Worm (Caenorhabditis elegans): ENCODE measurements around the gene nhr-257.

ce11 chrII:3806964-3807363 is 45.8 kb upstream of the nhr-257 start, which contains the start of gene F54D10.4:
- TF ChIP-seq snpc-4 (tag; optimal IDR thresholded peaks at IDR 0.05) (no peak), pha-4 (tag; optimal IDR thresholded peaks at IDR 0.05) (no peak), nhr-76 (tag; optimal IDR thresholded peaks at IDR 0.05) (no peak), blmp-1 (tag; optimal IDR thresholded peaks at IDR 0.05) (no peak), bed-3 (GFP tag; optimal IDR thresholded peaks at IDR 0.05) (no peak), nhr-237 (tag; optimal IDR thresholded peaks at IDR 0.05) (no peak), drap-1 (GFP tag; optimal IDR thresholded peaks at IDR 0.05) (no peak), nhr-2 (tag; optimal IDR thresholded peaks at IDR 0.05) (no peak), zip-8 (tag; optimal IDR thresholded peaks at IDR 0.05) (no peak)

All from whole organism, mixed stage, embryonic.